Fruit fly (Drosophila melanogaster) whole organism, prepupa: Measurements from ENCODE around the gene daw.

Experiments used
- Blimp-1 ChIP-seq: fragments of 200-800 bp; sonication (Bioruptor generic); optimal IDR thresholded peaks from 3 replicates; lab custom pipeline; 2017; ENCODE audit warnings: missing biosample characterization, missing genetic modification characterization, mild to moderate bottlenecking, moderate library complexity, missing genetic modification reagents
- CG10669 ChIP-seq: fragments of 200-800 bp; sonication (Bioruptor generic); optimal IDR thresholded peaks from 3 replicates; lab custom pipeline; 2018; ENCODE audit warnings: missing biosample characterization, mild to moderate bottlenecking, missing genetic modification characterization, moderate library complexity
- CG11294 ChIP-seq: fragments of 200-800 bp; sonication (Bioruptor generic); IDR thresholded peaks from 2 replicates; pipeline ENCODE4 v1.3.6; 2022; ENCODE audit warnings: missing biosample characterization, missing genetic modification characterization
- CG11762 ChIP-seq: fragments of 200-800 bp; sonication (Bioruptor generic); optimal IDR thresholded peaks from 3 replicates; lab custom pipeline; 2016; ENCODE audit warnings: missing biosample characterization, missing genetic modification characterization; ENCODE audit not compliant: insufficient read depth
- CG11902 ChIP-seq: fragments of 200-800 bp; sonication (Bioruptor generic); optimal IDR thresholded peaks from 3 replicates; lab custom pipeline; 2016; ENCODE audit warnings: missing biosample characterization, missing genetic modification characterization
- CG15336 ChIP-seq: fragments of 200-800 bp; sonication (Bioruptor generic); IDR thresholded peaks from 2 replicates; pipeline ENCODE4 v1.3.6; 2022; ENCODE audit warnings: missing biosample characterization, missing genetic modification characterization
- CG1621 ChIP-seq: fragments of 200-800 bp; sonication (Bioruptor generic); optimal IDR thresholded peaks from 3 replicates; lab custom pipeline; 2018; ENCODE audit warnings: missing biosample characterization, mild to moderate bottlenecking, missing genetic modification characterization
- CG16779 ChIP-seq: fragments of 200-800 bp; sonication (Bioruptor generic); optimal IDR thresholded peaks from 3 replicates; lab custom pipeline; 2017; ENCODE audit warnings: missing biosample characterization, mild to moderate bottlenecking, missing genetic modification characterization
- CG3032 ChIP-seq: fragments of 200-800 bp; optimal IDR thresholded peaks from 2 replicates; lab custom pipeline; 2019; ENCODE audit warnings: missing biosample characterization, mild to moderate bottlenecking, missing genetic modification characterization, moderate library complexity
- CG31627 ChIP-seq: fragments of 200-800 bp; sonication (Bioruptor generic); optimal IDR thresholded peaks from 3 replicates; lab custom pipeline; 2016; ENCODE audit warnings: missing biosample characterization, missing genetic modification characterization
- CG32006 ChIP-seq: fragments of 200-800 bp; sonication (Bioruptor generic); optimal IDR thresholded peaks from 3 replicates; lab custom pipeline; 2017; ENCODE audit warnings: missing biosample characterization, mild to moderate bottlenecking, missing genetic modification characterization
- CG34406 ChIP-seq: fragments of 200-800 bp; sonication (Bioruptor generic); optimal IDR thresholded peaks from 3 replicates; lab custom pipeline; 2016; ENCODE audit warnings: missing biosample characterization, missing genetic modification characterization
- CG4318 ChIP-seq: fragments of 200-800 bp; sonication (Bioruptor generic); optimal IDR thresholded peaks from 3 replicates; lab custom pipeline; 2017; ENCODE audit warnings: missing biosample characterization, mild to moderate bottlenecking, missing genetic modification characterization
- CG6163 ChIP-seq: fragments of 200-800 bp; sonication (Bioruptor generic); IDR thresholded peaks from 3 replicates; pipeline ENCODE4 v1.3.6; 2022; ENCODE audit warnings: missing biosample characterization, missing genetic modification characterization
- CG6276 ChIP-seq: fragments of 200-800 bp; sonication (Bioruptor generic); optimal IDR thresholded peaks from 2 replicates; lab custom pipeline; 2017; ENCODE audit warnings: missing biosample characterization, mild to moderate bottlenecking, missing genetic modification characterization
- CG6792 ChIP-seq: fragments of 200-800 bp; sonication (Bioruptor generic); optimal IDR thresholded peaks from 3 replicates; lab custom pipeline; 2016; ENCODE audit warnings: missing biosample characterization, missing genetic modification characterization
- CG6854 ChIP-seq: fragments of 200-800 bp; sonication (Bioruptor generic); optimal IDR thresholded peaks from 2 replicates; lab custom pipeline; 2017; ENCODE audit warnings: missing biosample characterization, mild to moderate bottlenecking, missing genetic modification characterization
- CG7368 ChIP-seq: fragments of 200-800 bp; sonication (Bioruptor generic); optimal IDR thresholded peaks from 3 replicates; lab custom pipeline; 2016; ENCODE audit warnings: missing biosample characterization, missing genetic modification characterization
- CG8119 ChIP-seq: fragments of 200-800 bp; sonication (Bioruptor generic); IDR thresholded peaks from 3 replicates; pipeline ENCODE4 v1.3.6; 2022; ENCODE audit warnings: missing biosample characterization, missing genetic modification characterization
- CG8319 ChIP-seq: fragments of 200-800 bp; sonication (Bioruptor generic); optimal IDR thresholded peaks from 3 replicates; lab custom pipeline; 2016; ENCODE audit warnings: missing biosample characterization, missing genetic modification characterization
- CG8632 ChIP-seq: fragments of 200-800 bp; sonication (Bioruptor generic); optimal IDR thresholded peaks from 3 replicates; lab custom pipeline; 2016; ENCODE audit warnings: missing biosample characterization, missing genetic modification characterization
- CG9139 ChIP-seq: fragments of 200-800 bp; sonication (Bioruptor generic); optimal IDR thresholded peaks from 3 replicates; lab custom pipeline; 2017; ENCODE audit warnings: missing biosample characterization, mild to moderate bottlenecking, missing genetic modification characterization
- Eip75B ChIP-seq: fragments of 200-800 bp; sonication (Bioruptor generic); optimal IDR thresholded peaks from 3 replicates; lab custom pipeline; 2016; ENCODE audit warnings: missing biosample characterization, missing genetic modification characterization
- Eip78C ChIP-seq: fragments of 200-800 bp; sonication (Bioruptor generic); peaks from one replicate; lab custom pipeline; 2016; ENCODE audit warnings: missing biosample characterization, missing genetic modification characterization
- Eip93F ChIP-seq: fragments of 200-800 bp; sonication (Bioruptor generic); optimal IDR thresholded peaks from 2 replicates; lab custom pipeline; 2016; ENCODE audit warnings: missing biosample characterization, mild to moderate bottlenecking, missing genetic modification characterization
- Ets21C ChIP-seq: fragments of 200-800 bp; sonication (Bioruptor generic); optimal IDR thresholded peaks from 3 replicates; lab custom pipeline; 2016; ENCODE audit warnings: missing biosample characterization, missing genetic modification characterization
- Ets96B ChIP-seq: fragments of 200-800 bp; optimal IDR thresholded peaks from 2 replicates; lab custom pipeline; 2019; ENCODE audit warnings: missing biosample characterization, mild to moderate bottlenecking, missing genetic modification characterization, moderate library complexity
- Gug ChIP-seq: fragments of 200-800 bp; sonication (Bioruptor generic); IDR thresholded peaks from 2 replicates; pipeline ENCODE4 v1.3.6; 2022; ENCODE audit warnings: missing biosample characterization, missing genetic modification characterization
- Hr38 ChIP-seq: sonication (Bioruptor generic); optimal IDR thresholded peaks from 2 replicates; lab custom pipeline; 2016; ENCODE audit warnings: missing biosample characterization, missing genetic modification characterization
- Hr39 ChIP-seq: fragments of 200-800 bp; sonication (Bioruptor generic); optimal IDR thresholded peaks from 2 replicates; lab custom pipeline; 2016; ENCODE audit warnings: missing biosample characterization, missing genetic modification characterization
- Hr4 ChIP-seq: fragments of 200-800 bp; sonication (Bioruptor generic); optimal IDR thresholded peaks from 3 replicates; lab custom pipeline; 2016; ENCODE audit warnings: missing biosample characterization, missing genetic modification characterization
- Lpt ChIP-seq: fragments of 200-800 bp; sonication (Bioruptor generic); optimal IDR thresholded peaks from 3 replicates; lab custom pipeline; 2016; ENCODE audit warnings: missing biosample characterization, missing genetic modification characterization
- Smox ChIP-seq: fragments of 200-800 bp; sonication (Bioruptor generic); optimal IDR thresholded peaks from 3 replicates; lab custom pipeline; 2016; ENCODE audit warnings: missing biosample characterization, missing genetic modification characterization
- Sox102F ChIP-seq: fragments of 200-800 bp; sonication (Bioruptor generic); optimal IDR thresholded peaks from 2 replicates; lab custom pipeline; 2016; ENCODE audit warnings: missing biosample characterization, mild to moderate bottlenecking, missing genetic modification characterization
- Sox14 ChIP-seq: fragments of 200-800 bp; sonication (Bioruptor generic); optimal IDR thresholded peaks from 3 replicates; lab custom pipeline; 2016; ENCODE audit warnings: missing biosample characterization, missing genetic modification characterization
- Sox15 ChIP-seq: fragments of 200-800 bp; sonication (Bioruptor generic); optimal IDR thresholded peaks from 3 replicates; lab custom pipeline; 2016; ENCODE audit warnings: missing biosample characterization, missing genetic modification characterization
- achi ChIP-seq: fragments of 200-800 bp; sonication (Bioruptor generic); optimal IDR thresholded peaks from 3 replicates; lab custom pipeline; 2016; ENCODE audit warnings: missing biosample characterization, missing genetic modification characterization
- cyc ChIP-seq: fragments of 200-800 bp; sonication (Bioruptor generic); optimal IDR thresholded peaks from 3 replicates; lab custom pipeline; 2016; ENCODE audit warnings: missing biosample characterization, missing genetic modification characterization
- dac ChIP-seq: fragments of 200-800 bp; sonication (Bioruptor generic); optimal IDR thresholded peaks from 2 replicates; lab custom pipeline; 2017; ENCODE audit warnings: missing biosample characterization, mild to moderate bottlenecking, missing genetic modification characterization
- dsx ChIP-seq: fragments of 200-800 bp; optimal IDR thresholded peaks from 3 replicates; lab custom pipeline; 2019; ENCODE audit warnings: missing biosample characterization, mild to moderate bottlenecking, missing genetic modification characterization, moderate library complexity; ENCODE audit not compliant: poor library complexity, severe bottlenecking
- eg ChIP-seq: fragments of 200-800 bp; sonication (Bioruptor generic); IDR thresholded peaks from 3 replicates; pipeline ENCODE4 v1.3.6; 2022; ENCODE audit warnings: missing biosample characterization, missing genetic modification characterization
- esn ChIP-seq: fragments of 200-800 bp; sonication (Bioruptor generic); optimal IDR thresholded peaks from 2 replicates; lab custom pipeline; 2016; ENCODE audit warnings: missing biosample characterization, mild to moderate bottlenecking, missing genetic modification characterization, moderate library complexity
- fd59A ChIP-seq: fragments of 200-800 bp; sonication (Bioruptor generic); optimal IDR thresholded peaks from 2 replicates; lab custom pipeline; 2017; ENCODE audit warnings: missing biosample characterization, mild to moderate bottlenecking, missing genetic modification characterization, missing genetic modification reagents
- lz ChIP-seq: fragments of 200-800 bp; sonication (Bioruptor generic); optimal IDR thresholded peaks from 3 replicates; lab custom pipeline; 2016; ENCODE audit warnings: missing biosample characterization, missing genetic modification characterization
- pdm3 ChIP-seq: fragments of 200-800 bp; sonication (Bioruptor generic); optimal IDR thresholded peaks from 3 replicates; lab custom pipeline; 2016; ENCODE audit warnings: missing biosample characterization, missing genetic modification characterization
- salr ChIP-seq, 2 experiments: fragments of 200-800 bp; sonication (Bioruptor generic); optimal IDR thresholded peaks; 3 replicates each; lab custom pipeline; 2016 to 2018; ENCODE audit warnings: missing biosample characterization in 2 of 2, missing genetic modification characterization in 2 of 2, mild to moderate bottlenecking in 1 of 2
- spab ChIP-seq: fragments of 200-800 bp; sonication (Bioruptor generic); optimal IDR thresholded peaks from 2 replicates; lab custom pipeline; 2017; ENCODE audit warnings: missing biosample characterization, mild to moderate bottlenecking, missing genetic modification characterization, missing genetic modification reagents
- ss ChIP-seq, 2 experiments: fragments of 200-800 bp; sonication (Bioruptor generic); optimal IDR thresholded peaks; 2 replicates in 1 of 2; 3 replicates in 1 of 2; lab custom pipeline; 2017 to 2018; ENCODE audit warnings: mild to moderate bottlenecking in 2 of 2, missing biosample characterization in 2 of 2, missing genetic modification characterization in 2 of 2, moderate library complexity in 1 of 2

The daw gene

DNA sequence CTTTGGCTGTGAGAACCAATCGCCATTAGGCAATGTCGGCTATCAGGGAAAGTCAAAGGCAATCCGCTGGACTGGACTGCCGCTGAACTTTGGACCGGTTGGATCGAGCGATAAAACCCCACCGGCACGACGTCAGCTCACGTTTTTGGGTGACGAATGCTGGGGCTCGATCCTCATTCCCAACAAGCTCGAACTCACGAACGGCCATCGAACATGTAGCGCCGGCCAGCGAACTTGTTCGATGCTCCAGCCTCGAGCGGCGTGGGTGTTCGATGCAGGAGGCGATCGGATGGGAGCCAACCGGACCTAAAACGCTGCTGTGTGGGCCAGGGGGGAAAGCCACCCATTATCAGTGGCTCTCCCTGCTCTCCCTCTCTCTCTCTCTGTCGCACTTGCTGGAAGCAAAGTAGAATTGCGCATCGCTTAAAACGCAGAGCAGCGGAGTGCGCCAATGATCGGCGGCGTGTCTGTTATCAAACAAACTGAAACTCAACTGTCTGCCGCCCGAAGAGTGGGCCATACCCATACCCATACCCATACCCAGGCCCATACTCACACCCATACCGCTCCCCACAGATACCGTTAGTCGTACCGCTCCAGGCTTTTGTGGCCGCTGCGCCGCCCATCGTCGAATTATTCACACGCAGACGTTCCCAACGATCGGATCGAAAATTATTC lies at the start of gene daw (continued):
- peak in 1 of 2 experiments; percentile 21 for TF ChIP-seq salr (GFP tag; optimal IDR thresholded peaks at IDR 0.05; lab: Kevin White, UChicago)
- TF ChIP-seq Ets96B (tag; lab: Kevin White, UChicago): peak; percentile 49
- TF ChIP-seq Hr38 (GFP tag; lab: Kevin White, UChicago): no peak
- peak; percentile 59 for TF ChIP-seq Sox102F (GFP tag; lab: Kevin White, UChicago)
- no peak for TF ChIP-seq CG31627 (GFP tag; lab: Kevin White, UChicago)
- TF ChIP-seq CG32006 (GFP tag; lab: Kevin White, UChicago): peak; percentile 2
- TF ChIP-seq Sox15 (GFP tag; lab: Kevin White, UChicago): no peak
- TF ChIP-seq CG11902 (GFP tag; lab: Kevin White, UChicago): no peak
- TF ChIP-seq Ets21C (GFP tag; lab: Kevin White, UChicago): no peak

DNA sequence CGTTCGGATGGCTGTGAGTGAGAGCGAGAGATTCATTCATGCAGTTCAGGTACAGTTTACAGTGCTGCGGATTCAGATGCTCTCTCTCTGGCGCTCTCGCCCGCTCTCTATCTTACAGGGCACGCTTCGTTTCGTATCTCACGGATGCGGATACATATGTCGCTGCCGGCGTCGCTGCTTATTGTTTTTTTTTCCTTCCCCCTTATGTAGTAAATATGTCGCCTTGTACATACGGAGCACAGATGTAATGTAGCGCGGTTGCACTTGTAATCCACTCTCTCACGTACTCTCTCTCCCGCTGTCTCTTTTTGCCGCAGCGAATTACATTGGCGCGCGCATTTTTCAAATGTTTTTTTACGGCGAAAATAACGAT lies 49.8 kb upstream of the daw start:
- TF ChIP-seq lz (GFP tag; lab: Kevin White, UChicago) (no peak), CG10669 (GFP tag; lab: Kevin White, UChicago) (no peak), eg (GFP tag; lab: Robert Waterston, UW) (no peak), achi (GFP tag; lab: Kevin White, UChicago) (no peak), Ets96B (tag; lab: Kevin White, UChicago) (no peak), CG7368 (GFP tag; lab: Kevin White, UChicago) (no peak), fd59A (GFP tag; lab: Kevin White, UChicago) (no peak), CG11762 (GFP tag; lab: Kevin White, UChicago) (peak; percentile 11), CG4318 (GFP tag; lab: Kevin White, UChicago) (no peak), CG8632 (GFP tag; lab: Kevin White, UChicago) (peak; percentile 19), CG9139 (GFP tag; lab: Kevin White, UChicago) (peak; percentile 79), CG15336 (GFP tag; lab: Robert Waterston, UW) (no peak), Sox102F (GFP tag; lab: Kevin White, UChicago) (peak; percentile 50), Hr4 (GFP tag; lab: Kevin White, UChicago) (no peak), CG8319 (GFP tag; lab: Kevin White, UChicago) (no peak), Gug (GFP tag; lab: Robert Waterston, UW) (no peak), Sox14 (no peak), Smox (GFP tag; lab: Kevin White, UChicago) (no peak), esn (GFP tag; lab: Kevin White, UChicago) (no peak), CG6163 (GFP tag; lab: Robert Waterston, UW) (no peak), cyc (no peak), CG31627 (GFP tag; lab: Kevin White, UChicago) (no peak), Eip75B (GFP tag; lab: Kevin White, UChicago) (no peak), CG6854 (peak; percentile 83), ss (GFP tag; optimal IDR thresholded peaks at IDR 0.05; lab: Kevin White, UChicago) (peak; percentile 71 to 76), Eip93F (no peak), CG6792 (no peak), salr (GFP tag; optimal IDR thresholded peaks at IDR 0.05; lab: Kevin White, UChicago) (no peak), Lpt (GFP tag; lab: Kevin White, UChicago) (peak; percentile 76), dac (GFP tag; lab: Kevin White, UChicago) (no peak), Ets21C (GFP tag; lab: Kevin White, UChicago) (no peak), CG11294 (no peak), Eip78C (GFP tag; lab: Kevin White, UChicago) (peak; percentile 61), CG16779 (tag; lab: Kevin White, UChicago) (peak; percentile 72), spab (GFP tag; lab: Kevin White, UChicago) (no peak), CG1621 (tag; lab: Kevin White, UChicago) (peak; percentile 32), CG32006 (GFP tag; lab: Kevin White, UChicago) (no peak), CG34406 (GFP tag; lab: Kevin White, UChicago) (no peak), CG8119 (GFP tag; lab: Robert Waterston, UW) (no peak), dsx (GFP tag; lab: Kevin White, UChicago) (peak; percentile 10), CG3032 (tag; lab: Kevin White, UChicago) (no peak), Sox15 (GFP tag; lab: Kevin White, UChicago) (no peak), Hr39 (GFP tag; lab: Kevin White, UChicago) (no peak), Blimp-1 (no peak), pdm3 (GFP tag; lab: Kevin White, UChicago) (no peak), CG6276 (GFP tag; lab: Kevin White, UChicago) (no peak)
